Fruit fly (Drosophila melanogaster) Kc167 (cell line): ENCODE data around the gene Galphai.

ENCODE experiments used
- Myc ChIP-seq: fragments of >200 bp; optimal IDR thresholded peaks from 2 replicates; lab custom pipeline; 2017; ENCODE audit warnings: missing external identifiers
- Sin3A ChIP-seq: fragments of >200 bp; optimal IDR thresholded peaks from 2 replicates; lab custom pipeline; 2018; ENCODE audit warnings: missing external identifiers
- h ChIP-seq: fragments of >200 bp; optimal IDR thresholded peaks from 3 replicates; lab custom pipeline; 2018; ENCODE audit warnings: missing external identifiers
- psq ChIP-seq: fragments of >200 bp; optimal IDR thresholded peaks from 2 replicates; lab custom pipeline; 2017; ENCODE audit warnings: missing external identifiers

DNA sequence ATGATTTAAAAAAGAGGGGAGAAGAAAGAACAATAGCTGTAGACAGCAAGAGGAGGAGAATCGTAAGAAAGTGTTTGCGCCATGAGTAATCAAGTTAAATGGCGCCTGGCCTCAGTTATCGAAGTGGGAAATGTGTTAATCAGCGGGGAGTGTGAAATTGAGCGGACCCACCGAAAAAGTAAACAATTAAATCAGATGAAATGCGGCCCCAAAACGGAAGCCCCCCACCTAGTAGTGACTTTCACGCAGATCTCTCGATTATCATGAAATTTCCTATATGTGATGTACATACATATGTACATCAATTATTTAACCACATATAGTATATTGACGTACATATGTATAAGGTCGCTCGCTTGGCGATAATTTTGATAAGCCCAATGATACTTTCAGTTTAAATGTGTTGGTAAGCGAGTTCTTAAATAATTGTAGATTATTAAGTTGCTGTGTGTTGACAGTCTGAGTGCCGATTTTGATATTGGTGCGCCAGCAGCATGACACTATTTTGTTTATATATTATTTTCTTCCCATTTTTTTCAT lies 3.2 kb downstream of the Galphai start:
- no peak for TF ChIP-seq psq (lab: Kevin White, UChicago)
- TF ChIP-seq Myc (lab: Kevin White, UChicago): no peak
- no peak for TF ChIP-seq Sin3A (lab: Kevin White, UChicago)
- no peak for TF ChIP-seq h (lab: Kevin White, UChicago)
